Worm (Caenorhabditis elegans) whole organism, early embryonic: ENCODE data around the gene F09E5.14.

Experiments
- B0310.2 ChIP-seq: sonication (generic microtip); optimal IDR thresholded peaks from 2 replicates; lab custom pipeline; 2016; ENCODE audit warnings: mild to moderate bottlenecking, missing genetic modification characterization, missing compliant biosample characterization
- F13C5.2 ChIP-seq: sonication (generic microtip); optimal IDR thresholded peaks from 2 replicates; lab custom pipeline; 2017; ENCODE audit warnings: mild to moderate bottlenecking, missing genetic modification characterization, inconsistent platforms, missing compliant biosample characterization
- aly-1 ChIP-seq: sonication (generic microtip); optimal IDR thresholded peaks from 2 replicates; lab custom pipeline; 2016; ENCODE audit warnings: missing genetic modification characterization, missing compliant biosample characterization
- ama-1 ChIP-seq: fragments of 150-350 bp; optimal IDR thresholded peaks from 2 replicates; lab custom pipeline; 2014
- ceh-13 ChIP-seq: fragments of 200-800 bp; sonication (Bioruptor generic); optimal IDR thresholded peaks from 2 replicates; lab custom pipeline; 2018; ENCODE audit warnings: mild to moderate bottlenecking, missing genetic modification characterization, missing compliant biosample characterization
- ceh-36 ChIP-seq: sonication (generic microtip); optimal IDR thresholded peaks from 2 replicates; lab custom pipeline; 2016; ENCODE audit warnings: missing genetic modification characterization, inconsistent platforms, missing compliant biosample characterization
- ets-7 ChIP-seq: sonication (generic microtip); optimal IDR thresholded peaks from 2 replicates; lab custom pipeline; 2016; ENCODE audit warnings: missing genotype, missing genetic modification characterization, missing compliant biosample characterization
- flt-1 ChIP-seq: fragments of 200-800 bp; sonication (Bioruptor generic); IDR thresholded peaks from 2 replicates; pipeline ENCODE4 v1.3.6; 2022; ENCODE audit warnings: missing genetic modification characterization, missing compliant biosample characterization
- hmbx-1 ChIP-seq: sonication (generic microtip); optimal IDR thresholded peaks from 2 replicates; lab custom pipeline; 2016; ENCODE audit warnings: mild to moderate bottlenecking, missing genetic modification characterization, missing compliant biosample characterization
- hmg-4 ChIP-seq: fragments of 200-800 bp; sonication (Bioruptor generic); optimal IDR thresholded peaks from 2 replicates; lab custom pipeline; 2018; ENCODE audit warnings: mild to moderate bottlenecking, missing genetic modification characterization, missing compliant biosample characterization
- hnd-1 ChIP-seq: sonication (generic microtip); optimal IDR thresholded peaks from 2 replicates; lab custom pipeline; 2016; ENCODE audit warnings: missing genetic modification characterization, missing compliant biosample characterization
- pes-1 ChIP-seq: fragments of 200-800 bp; sonication (Bioruptor generic); IDR thresholded peaks from 2 replicates; pipeline ENCODE4 v1.3.6; 2022; ENCODE audit warnings: missing genetic modification reagents, missing genetic modification characterization, missing compliant biosample characterization
- scrt-1 ChIP-seq: fragments of 200-800 bp; sonication (Bioruptor generic); IDR thresholded peaks from 2 replicates; pipeline ENCODE4 v1.3.6; 2022; ENCODE audit warnings: missing genetic modification characterization, missing compliant biosample characterization
- sea-1 ChIP-seq: fragments of 200-800 bp; sonication (Bioruptor generic); conservative IDR thresholded peaks from 2 replicates; pipeline ENCODE4 v1.3.6; 2022; ENCODE audit warnings: missing genetic modification characterization, missing compliant biosample characterization
- tbx-11 ChIP-seq: fragments of 200-800 bp; sonication (Bioruptor generic); IDR thresholded peaks from 2 replicates; pipeline ENCODE4 v1.3.6; 2022; ENCODE audit warnings: missing genetic modification characterization, missing compliant biosample characterization
- tbx-37 ChIP-seq: fragments of 200-800 bp; sonication (Bioruptor generic); conservative IDR thresholded peaks from 2 replicates; pipeline ENCODE4 v1.3.6; 2022; ENCODE audit warnings: missing genetic modification reagents, missing genetic modification characterization, missing compliant biosample characterization
- tra-4 ChIP-seq: sonication (generic microtip); optimal IDR thresholded peaks from 2 replicates; lab custom pipeline; 2017; ENCODE audit warnings: missing genetic modification characterization, missing compliant biosample characterization

Gene F09E5.14

ce11 chrII:5308961-5309360 lies 35.7 kb downstream of the F09E5.14 start:
- TF ChIP-seq ama-1 = no peak
- TF ChIP-seq hmbx-1 = no peak
- no peak for TF ChIP-seq sea-1
- no peak for TF ChIP-seq scrt-1 (GFP tag; lab: Robert Waterston, UW)
- TF ChIP-seq hmg-4 (GFP tag; lab: Kevin White, UChicago) = no peak
- TF ChIP-seq pes-1 = no peak
- TF ChIP-seq F13C5.2 (tag; lab: Kevin White, UChicago) = no peak
- TF ChIP-seq tbx-37 = no peak
- no peak for TF ChIP-seq ceh-36
- no peak for TF ChIP-seq hnd-1 (tag; lab: Kevin White, UChicago)
- no peak for TF ChIP-seq ets-7
- TF ChIP-seq tra-4 = no peak

- no peak for TF ChIP-seq tbx-37
- TF ChIP-seq sea-1 = no peak
- no peak for TF ChIP-seq F13C5.2 (tag; lab: Kevin White, UChicago)
- TF ChIP-seq ama-1 = no peak
- TF ChIP-seq hnd-1 (tag; lab: Kevin White, UChicago) = no peak
- TF ChIP-seq ceh-36 = no peak
- TF ChIP-seq B0310.2 = no peak
These were observed 37.5 kb downstream of the F09E5.14 start for ce11 chrII:5307203-5307602.

ce11 chrII:5306197-5306596 lies 38.5 kb downstream of the F09E5.14 start:
- TF ChIP-seq hmg-4 (GFP tag; lab: Kevin White, UChicago) = no peak
- TF ChIP-seq ama-1 = no peak
- no peak for TF ChIP-seq scrt-1 (GFP tag; lab: Robert Waterston, UW)
- no peak for TF ChIP-seq ceh-36
- no peak for TF ChIP-seq B0310.2
- TF ChIP-seq sea-1 = no peak
- TF ChIP-seq tra-4 = no peak
- no peak for TF ChIP-seq tbx-11
- no peak for TF ChIP-seq ets-7
- no peak for TF ChIP-seq pes-1

- TF ChIP-seq tbx-37 = no peak
- no peak for TF ChIP-seq pes-1
- TF ChIP-seq ceh-13 (GFP tag; lab: Kevin White, UChicago) = no peak
- no peak for TF ChIP-seq F13C5.2 (tag; lab: Kevin White, UChicago)
- no peak for TF ChIP-seq tra-4
- TF ChIP-seq ets-7 = no peak
- no peak for TF ChIP-seq tbx-11
- no peak for TF ChIP-seq scrt-1 (GFP tag; lab: Robert Waterston, UW)
These were observed 39.6 kb downstream of the F09E5.14 start for ce11 chrII:5305121-5305520.

ce11 chrII:5301810-5302209 lies 42.9 kb downstream of the F09E5.14 start:
- TF ChIP-seq hnd-1 (tag; lab: Kevin White, UChicago) (no peak), sea-1 (no peak), tbx-11 (no peak), tbx-37 (no peak), tra-4 (no peak), hmg-4 (GFP tag; lab: Kevin White, UChicago) (no peak), ceh-36 (no peak), F13C5.2 (tag; lab: Kevin White, UChicago) (no peak), hmbx-1 (no peak), scrt-1 (GFP tag; lab: Robert Waterston, UW) (no peak), B0310.2 (no peak), ets-7 (no peak), aly-1 (tag; lab: Kevin White, UChicago) (no peak), ceh-13 (GFP tag; lab: Kevin White, UChicago) (no peak), ama-1 (no peak), pes-1 (no peak), flt-1 (GFP tag; lab: Robert Waterston, UW) (no peak)

- TF ChIP-seq tra-4 = no peak
- no peak for TF ChIP-seq B0310.2
- TF ChIP-seq ceh-36 = no peak
- TF ChIP-seq hmg-4 (GFP tag; lab: Kevin White, UChicago) = no peak
- no peak for TF ChIP-seq tbx-37
These were observed 47.0 kb downstream of the F09E5.14 start for ce11 chrII:5297718-5298117.

ce11 chrII:5293287-5293850 lies 51.3 kb downstream of the F09E5.14 start, which contains the start of gene ZK622.1:
Gene ZK622.1, plus strand, starts transcription at chrII:5293800.
- TF ChIP-seq tbx-37 = peak; percentile 53
- peak; percentile 36 for TF ChIP-seq tra-4
- TF ChIP-seq ceh-13 (GFP tag; lab: Kevin White, UChicago) = peak; percentile 37
- TF ChIP-seq hnd-1 (tag; lab: Kevin White, UChicago) = peak; percentile 19
- no peak for TF ChIP-seq ama-1
- no peak for TF ChIP-seq ets-7
- peak; percentile 26 for TF ChIP-seq aly-1 (tag; lab: Kevin White, UChicago)
- no peak for TF ChIP-seq F13C5.2 (tag; lab: Kevin White, UChicago)
- TF ChIP-seq ceh-36 = peak; percentile 59
- peak; percentile 71 for TF ChIP-seq sea-1
- TF ChIP-seq tbx-11 = peak; percentile 72; the same call in 1 of the 2 replicates
- TF ChIP-seq flt-1 (GFP tag; lab: Robert Waterston, UW) = peak; percentile 77; the same call in 1 of the 2 replicates
- peak; percentile 71 for TF ChIP-seq hmg-4 (GFP tag; lab: Kevin White, UChicago)
- TF ChIP-seq B0310.2 = peak; percentile 13
- TF ChIP-seq pes-1 = peak; percentile 85
- TF ChIP-seq hmbx-1 = peak; percentile 37
- peak; percentile 76; the same call in 1 of the 2 replicates for TF ChIP-seq scrt-1 (GFP tag; lab: Robert Waterston, UW)
